Worm (Caenorhabditis elegans) whole organism, L2 larva: Measurements from ENCODE around the gene F39F10.4.

ENCODE experiments used
- blmp-1 ChIP-seq: sonication (generic microtip); optimal IDR thresholded peaks from 2 replicates; lab custom pipeline; 2017; ENCODE audit warnings: missing genetic modification characterization, mild to moderate bottlenecking, missing compliant biosample characterization, antibody characterized with exemption, moderate library complexity; ENCODE audit not compliant: insufficient read depth
- crh-2 ChIP-seq: sonication (generic microtip); optimal IDR thresholded peaks from 2 replicates; lab custom pipeline; 2017; ENCODE audit warnings: missing biosample characterization, missing genetic modification characterization
- elt-3 ChIP-seq: sonication (generic microtip); optimal IDR thresholded peaks from 2 replicates; lab custom pipeline; 2017; ENCODE audit warnings: missing biosample characterization, missing genetic modification characterization
- lin-13 ChIP-seq: fragments of 150-350 bp; optimal IDR thresholded peaks from 2 replicates; lab custom pipeline; 2014; ENCODE audit warnings: missing biosample characterization, missing genetic modification reagents, missing genetic modification characterization
- nhr-11 ChIP-seq: fragments of 150-350 bp; optimal IDR thresholded peaks from 2 replicates; lab custom pipeline; 2014; ENCODE audit warnings: missing biosample characterization, missing genetic modification characterization
- ztf-11 ChIP-seq: sonication (generic microtip); optimal IDR thresholded peaks from 2 replicates; lab custom pipeline; 2017; ENCODE audit warnings: missing biosample characterization, missing genetic modification characterization
- ztf-4 ChIP-seq: fragments of 150-350 bp; optimal IDR thresholded peaks from 2 replicates; lab custom pipeline; 2014; ENCODE audit warnings: missing biosample characterization, missing genetic modification characterization

ce11 chrX:16880426-16880825 is 23.1 kb downstream of the F39F10.4 start, which contains the start of gene acs-9:
- no peak for TF ChIP-seq nhr-11 (tag; lab: Kevin White, UChicago)
- TF ChIP-seq lin-13 (GFP tag; lab: Kevin White, UChicago): no peak
- TF ChIP-seq ztf-4: no peak
- no peak for TF ChIP-seq crh-2 (tag; lab: Kevin White, UChicago)
- no peak for TF ChIP-seq blmp-1
- no peak for TF ChIP-seq ztf-11 (tag; lab: Kevin White, UChicago)
- TF ChIP-seq elt-3 (tag; lab: Kevin White, UChicago): no peak
